Fruit fly (Drosophila melanogaster) whole organism: ENCODE measurements around the gene rdo.

Experiments used
- CG8478 ChIP-seq: fragments of >200 bp; optimal IDR thresholded peaks from 2 replicates; lab custom pipeline; 2018; ENCODE audit warnings: inconsistent platforms
- pan ChIP-seq: fragments of >200 bp; optimal IDR thresholded peaks from 2 replicates; lab custom pipeline; 2017
- psq ChIP-seq: fragments of >200 bp; optimal IDR thresholded peaks from 2 replicates; lab custom pipeline; 2017

- TF ChIP-seq psq (lab: Kevin White, UChicago) (no peak), CG8478 (lab: Kevin White, UChicago) (no peak), pan (lab: Kevin White, UChicago) (no peak)
These were observed 69.1 kb downstream of the rdo start, which contains the start of gene ninaD for dm6 chr2L:18081328-18081727.
